Fruit fly (Drosophila melanogaster): Measurements from ENCODE around the gene CG11668.

dm6 chr3R:13042258-13043032 lies 4.3 kb downstream of the CG11668 start, which contains the start of gene snk:
- TF ChIP-seq CG10348 (GFP tag; IDR thresholded peaks at IDR 0.05): no peak
- TF ChIP-seq D1 (tag; optimal IDR thresholded peaks at IDR 0.05): no peak
